Worm (Caenorhabditis elegans): ENCODE results near the gene T27D12.6.

T27D12.6 gene

DNA sequence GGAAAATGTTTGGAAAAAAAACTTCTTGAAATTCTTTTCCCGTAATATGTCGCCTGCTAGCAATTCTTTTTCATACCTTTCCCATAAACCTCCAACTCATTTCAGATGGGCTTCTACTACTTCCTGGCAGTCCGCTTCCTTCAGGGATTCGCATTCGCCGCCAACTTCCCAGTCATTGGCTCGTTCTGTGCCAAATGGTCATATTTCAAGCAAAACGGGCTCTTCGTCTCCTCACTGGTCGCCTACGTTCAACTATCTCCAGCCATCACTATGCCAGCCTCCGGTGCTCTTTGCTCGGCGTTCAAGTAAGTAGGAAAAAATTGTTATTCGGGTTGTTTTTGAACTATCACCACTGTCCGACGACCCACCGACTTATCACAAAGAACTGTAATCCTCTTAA is 8.8 kb downstream of the T27D12.6 start:
- TF ChIP-seq Y55F3AM.14 (GFP tag; optimal IDR thresholded peaks at IDR 0.05) (no peak), mab-5 (tag; optimal IDR thresholded peaks at IDR 0.05) (no peak), C34F6.9 (tag; optimal IDR thresholded peaks at IDR 0.05) (no peak), unc-55 (GFP tag; optimal IDR thresholded peaks at IDR 0.05) (no peak), crh-2 (tag; optimal IDR thresholded peaks at IDR 0.05) (no peak), elt-1 (tag; optimal IDR thresholded peaks at IDR 0.05) (no peak), fos-1 (tag; optimal IDR thresholded peaks at IDR 0.05) (no peak), lin-11 (tag; optimal IDR thresholded peaks at IDR 0.05) (no peak), ztf-4 (tag; optimal IDR thresholded peaks at IDR 0.05) (no peak), nhr-25 (tag; optimal IDR thresholded peaks at IDR 0.05) (no peak)

DNA sequence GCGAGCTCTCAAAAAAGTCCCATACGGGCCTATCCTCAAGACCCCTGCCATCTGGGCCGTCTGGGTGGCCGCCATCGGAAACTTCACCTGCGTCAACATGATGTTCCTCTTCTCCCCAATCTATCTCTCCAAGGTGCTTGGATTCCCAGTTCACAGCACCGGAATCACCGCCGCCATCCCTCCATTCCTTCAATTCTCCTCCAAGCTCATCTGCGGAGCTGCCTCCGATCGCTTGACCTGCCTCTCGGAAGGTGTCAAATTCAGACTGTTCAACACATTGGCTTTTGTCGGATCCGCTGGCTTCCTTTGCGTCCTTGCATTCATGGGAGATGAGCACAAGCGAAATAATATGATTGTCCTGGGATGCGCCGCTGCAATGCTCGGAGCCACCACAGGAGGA is 9.7 kb downstream of the T27D12.6 start:
- no peak for TF ChIP-seq gmeb-1 (tag; optimal IDR thresholded peaks at IDR 0.05)

DNA sequence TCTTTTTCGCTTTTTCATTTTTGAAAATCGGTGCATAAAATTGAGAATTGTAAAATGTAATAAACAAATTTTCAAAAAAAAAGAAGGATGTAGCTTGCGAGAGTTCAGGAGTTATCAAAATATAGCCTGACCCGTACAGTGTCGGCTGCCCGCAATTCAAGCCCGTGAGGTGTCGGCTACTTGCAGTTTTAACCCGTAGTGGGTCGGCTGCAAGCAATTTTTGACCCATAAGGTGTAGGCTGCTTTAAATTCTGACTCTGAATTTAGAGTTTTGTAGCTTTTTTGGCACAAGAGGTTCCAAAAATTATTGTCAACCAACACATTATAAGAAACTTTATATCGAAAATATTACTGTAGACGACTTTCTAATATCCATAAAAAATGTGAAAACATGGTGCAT is 10.6 kb downstream of the T27D12.6 start:
- TF ChIP-seq skn-1 (tag; optimal IDR thresholded peaks at IDR 0.05) (no peak), ama-1 (optimal IDR thresholded peaks at IDR 0.05) (peak; percentile 57), elt-3 (tag; optimal IDR thresholded peaks at IDR 0.05) (no peak), mbf-1 (tag; optimal IDR thresholded peaks at IDR 0.05) (no peak), nhr-21 (tag; optimal IDR thresholded peaks at IDR 0.05) (peak; percentile 52), C34F6.9 (tag; optimal IDR thresholded peaks at IDR 0.05) (no peak), snpc-4 (tag; optimal IDR thresholded peaks at IDR 0.05) (peak; percentile 18), zag-1 (tag; optimal IDR thresholded peaks at IDR 0.05) (no peak), egl-27 (tag; optimal IDR thresholded peaks at IDR 0.05) (no peak)

DNA sequence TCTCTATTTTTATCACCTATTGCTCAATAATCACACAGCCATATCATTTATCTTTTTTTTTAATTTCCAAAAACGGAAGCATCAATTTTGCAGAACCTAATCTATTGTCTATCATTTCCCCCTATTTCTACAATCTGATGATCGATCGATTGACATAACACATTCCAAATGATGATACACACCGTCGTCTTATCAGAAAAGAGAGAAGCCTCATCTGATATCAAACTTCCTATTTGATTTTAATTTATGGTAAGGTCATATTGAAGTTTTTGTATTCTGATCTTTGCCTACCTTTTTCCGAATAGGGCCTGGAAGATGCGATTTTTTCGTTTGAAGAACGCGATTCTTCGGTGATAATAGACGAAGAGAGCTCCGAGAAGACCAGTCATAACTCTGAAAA is 14.3 kb downstream of the T27D12.6 start:
- TF ChIP-seq nhr-21 (tag; optimal IDR thresholded peaks at IDR 0.05) = peak; percentile 13
- TF ChIP-seq nhr-25 (tag; optimal IDR thresholded peaks at IDR 0.05) = peak; percentile 21
- peak; percentile 53 for TF ChIP-seq sma-9 (GFP tag; optimal IDR thresholded peaks at IDR 0.05)
- no peak for TF ChIP-seq sma-9 (tag; optimal IDR thresholded peaks at IDR 0.05)
- no peak for TF ChIP-seq nhr-129 (tag; optimal IDR thresholded peaks at IDR 0.05)

DNA sequence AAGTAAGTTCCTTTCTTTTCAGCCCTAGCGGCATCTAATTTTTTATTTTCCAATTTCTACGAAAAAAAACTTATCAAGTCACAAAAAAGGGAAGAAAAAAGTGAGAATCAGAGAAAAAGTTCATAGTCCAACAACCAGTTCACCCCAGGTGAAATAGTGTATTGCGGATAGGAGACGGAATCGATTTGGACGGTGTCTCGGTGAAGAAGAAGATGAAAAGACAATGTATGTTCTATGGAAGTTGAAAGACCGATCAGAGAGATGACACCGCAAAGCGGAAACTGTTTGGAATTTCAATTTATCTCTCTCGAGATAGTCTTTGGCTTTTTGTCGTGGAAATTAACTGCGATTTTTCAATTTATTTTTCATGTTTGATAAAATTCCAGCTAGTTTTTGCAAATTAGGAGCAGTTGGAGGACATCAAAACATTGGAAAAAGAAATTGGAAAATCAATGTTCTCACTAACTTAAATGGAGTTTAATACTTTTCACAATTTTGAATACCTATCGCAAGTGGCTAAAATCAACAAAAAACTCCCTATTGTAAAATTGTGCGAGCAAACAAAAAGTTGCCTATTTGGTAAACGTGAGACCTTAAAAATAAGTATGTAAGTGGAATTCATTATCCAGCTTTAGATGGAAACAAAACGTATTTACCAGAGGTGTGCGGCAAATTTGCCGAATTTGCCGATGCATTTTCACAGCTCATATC is 17.0 kb downstream of the T27D12.6 start:
- peak; percentile 67 for TF ChIP-seq nhr-25 (tag; optimal IDR thresholded peaks at IDR 0.05)
- TF ChIP-seq gmeb-1 (tag; optimal IDR thresholded peaks at IDR 0.05) = no peak
- no peak for TF ChIP-seq nhr-237 (tag; optimal IDR thresholded peaks at IDR 0.05)
- TF ChIP-seq fos-1 (tag; optimal IDR thresholded peaks at IDR 0.05) = no peak
- TF ChIP-seq nhr-12 (tag; optimal IDR thresholded peaks at IDR 0.05) = no peak
- TF ChIP-seq crh-2 (tag; optimal IDR thresholded peaks at IDR 0.05) = no peak
- no peak for TF ChIP-seq blmp-1 (tag; optimal IDR thresholded peaks at IDR 0.05; ENCODE audit: insufficient read depth)
- TF ChIP-seq egl-27 (tag; optimal IDR thresholded peaks at IDR 0.05) = peak; percentile 24
- no peak for TF ChIP-seq elt-1 (tag; optimal IDR thresholded peaks at IDR 0.05)
- no peak for TF ChIP-seq alr-1 (tag; optimal IDR thresholded peaks at IDR 0.05)
- no peak for TF ChIP-seq ama-1 (optimal IDR thresholded peaks at IDR 0.05)
- no peak for TF ChIP-seq nhr-77 (tag; optimal IDR thresholded peaks at IDR 0.05)
- peak; percentile 86 for TF ChIP-seq sma-9 (GFP tag; optimal IDR thresholded peaks at IDR 0.05)
- no peak for TF ChIP-seq sma-9 (tag; optimal IDR thresholded peaks at IDR 0.05)
- TF ChIP-seq F13H6.1 (tag; optimal IDR thresholded peaks at IDR 0.05) = no peak
- peak; percentile 27 for TF ChIP-seq sma-3 (GFP tag; optimal IDR thresholded peaks at IDR 0.05)
- TF ChIP-seq skn-1 (tag; optimal IDR thresholded peaks at IDR 0.05) = no peak
- TF ChIP-seq nhr-6 (tag; optimal IDR thresholded peaks at IDR 0.05) = no peak
- TF ChIP-seq lin-39 (tag; optimal IDR thresholded peaks at IDR 0.05) = no peak
- peak; percentile 66 for TF ChIP-seq nhr-21 (tag; optimal IDR thresholded peaks at IDR 0.05)
- TF ChIP-seq mdl-1 (tag; optimal IDR thresholded peaks at IDR 0.05) = peak in 1 of 2 experiments; percentile 27
- TF ChIP-seq dmd-4 (tag; optimal IDR thresholded peaks at IDR 0.05) = no peak
- TF ChIP-seq unc-39 (tag; optimal IDR thresholded peaks at IDR 0.05) = no peak
- TF ChIP-seq elt-3 (tag; optimal IDR thresholded peaks at IDR 0.05) = no peak
- TF ChIP-seq ztf-4 (tag; optimal IDR thresholded peaks at IDR 0.05) = no peak
- TF ChIP-seq unc-55 (GFP tag; optimal IDR thresholded peaks at IDR 0.05) = no peak
